Worm (Caenorhabditis elegans): ENCODE results near the gene nhr-91.

Gene nhr-91

DNA sequence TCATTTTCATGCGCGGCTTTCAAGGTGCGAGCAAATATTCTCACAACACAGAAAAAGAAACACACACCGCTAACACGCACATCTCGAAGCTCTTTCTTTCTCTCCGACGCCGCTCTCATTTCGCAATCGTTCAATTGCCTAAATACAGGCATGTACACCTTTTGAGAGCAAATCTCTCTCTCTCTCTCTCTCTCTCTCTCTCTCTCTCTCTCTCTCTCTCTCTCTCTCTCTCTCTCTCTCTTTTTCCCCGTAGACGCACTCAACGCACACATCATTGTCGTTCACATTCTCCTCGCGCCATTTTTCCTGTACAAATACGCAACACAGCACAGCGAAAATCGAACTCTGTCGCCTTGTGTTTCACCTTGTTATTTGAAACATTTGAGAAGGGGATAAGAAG, 29.9 kb upstream of the nhr-91 start (continued):
- TF ChIP-seq ztf-6 (GFP tag; IDR thresholded peaks at IDR 0.05) (no peak), ceh-40 (GFP tag; IDR thresholded peaks at IDR 0.05) (no peak), B0261.1 (tag; optimal IDR thresholded peaks at IDR 0.05) (no peak), attf-3 (GFP tag; conservative IDR thresholded peaks at IDR 0.05) (no peak), zfh-2 (GFP tag; conservative IDR thresholded peaks at IDR 0.05) (peak; percentile 89), him-1 (tag; optimal IDR thresholded peaks at IDR 0.05) (no peak), repo-1 (tag; optimal IDR thresholded peaks at IDR 0.05) (no peak), ztf-28 (GFP tag; IDR thresholded peaks at IDR 0.05) (no peak), F37B4.10 (GFP tag; IDR thresholded peaks at IDR 0.05) (no peak), zim-3 (tag; optimal IDR thresholded peaks at IDR 0.05) (no peak), pha-4 (tag; optimal IDR thresholded peaks at IDR 0.05) (no peak), hrde-1 (tag; optimal IDR thresholded peaks at IDR 0.05; ENCODE audit: borderline replicate concordance) (no peak), Y56A3A.18 (GFP tag; IDR thresholded peaks at IDR 0.05) (no peak), let-526 (GFP tag; IDR thresholded peaks at IDR 0.05) (no peak), ZK185.1 (tag; optimal IDR thresholded peaks at IDR 0.05; ENCODE audit: poor library complexity, severe bottlenecking) (no peak), hlh-26 (GFP tag; conservative IDR thresholded peaks at IDR 0.05) (no peak), egrh-3 (GFP tag; IDR thresholded peaks at IDR 0.05) (no peak), hmg-1.2 (GFP tag; IDR thresholded peaks at IDR 0.05) (peak; percentile 32), C06A6.2 (GFP tag; conservative IDR thresholded peaks at IDR 0.05) (no peak), T26A5.8 (tag; optimal IDR thresholded peaks at IDR 0.05) (no peak), Y53F4B.3 (GFP tag; IDR thresholded peaks at IDR 0.05) (no peak), mes-4 (tag; optimal IDR thresholded peaks at IDR 0.05) (no peak), B0019.2 (GFP tag; conservative IDR thresholded peaks at IDR 0.05) (no peak), hsf-1 (GFP tag; IDR thresholded peaks at IDR 0.05) (no peak), D2030.7 (GFP tag; IDR thresholded peaks at IDR 0.05) (no peak), xnd-1 (tag; optimal IDR thresholded peaks at IDR 0.05) (no peak), attf-6 (GFP tag; IDR thresholded peaks at IDR 0.05) (no peak), egl-18 (GFP tag; IDR thresholded peaks at IDR 0.05) (no peak), K11D2.4 (GFP tag; IDR thresholded peaks at IDR 0.05) (no peak), Y95B8A.8 (GFP tag; IDR thresholded peaks at IDR 0.05) (no peak), lin-35 (GFP tag; optimal IDR thresholded peaks at IDR 0.05) (no peak), fkh-3 (tag; optimal IDR thresholded peaks at IDR 0.05) (no peak), rpc-1 (optimal IDR thresholded peaks at IDR 0.05) (no peak), rpc-1 (tag; optimal IDR thresholded peaks at IDR 0.05) (no peak), Y79H2A.3 (GFP tag; conservative IDR thresholded peaks at IDR 0.05) (no peak), F49E8.2 (tag; optimal IDR thresholded peaks at IDR 0.05; ENCODE audit: insufficient read depth) (no peak), attf-5 (GFP tag; optimal IDR thresholded peaks at IDR 0.05) (peak; percentile 43), tbx-9 (tag; optimal IDR thresholded peaks at IDR 0.05; ENCODE audit: borderline replicate concordance) (no peak), F57C9.4 (tag; optimal IDR thresholded peaks at IDR 0.05) (no peak), rcor-1 (GFP tag; IDR thresholded peaks at IDR 0.05) (no peak), K12H6.12 (tag; optimal IDR thresholded peaks at IDR 0.05) (peak; percentile 10), F22D6.2 (tag; optimal IDR thresholded peaks at IDR 0.05) (no peak), sdz-38 (tag; optimal IDR thresholded peaks at IDR 0.05) (no peak), lsl-1 (GFP tag; optimal IDR thresholded peaks at IDR 0.05) (no peak), snpc-4 (GFP tag; optimal IDR thresholded peaks at IDR 0.05) (no peak), snpc-4 (tag; optimal IDR thresholded peaks at IDR 0.05) (no peak), die-1 (tag; optimal IDR thresholded peaks at IDR 0.05) (no peak), unc-130 (GFP tag; optimal IDR thresholded peaks at IDR 0.05) (no peak), bed-1 (GFP tag; IDR thresholded peaks at IDR 0.05) (no peak), nhr-80 (tag; optimal IDR thresholded peaks at IDR 0.05) (peak; percentile 52), lin-54 (GFP tag; optimal IDR thresholded peaks at IDR 0.05) (no peak)

Measured in whole organism, young adult.